Fruit fly (Drosophila melanogaster) S2 (cell line): ENCODE measurements around the gene nero.

Experiments
- CG8478 ChIP-seq: fragments of >200 bp; optimal IDR thresholded peaks from 2 replicates; lab custom pipeline; 2018
- CTCF ChIP-seq, 2 experiments: fragments of >200 bp; optimal IDR thresholded peaks; 2 replicates each; lab custom pipeline; 2018

- TF ChIP-seq CG8478 (lab: Kevin White, UChicago) = no peak
- no peak for TF ChIP-seq CTCF (optimal IDR thresholded peaks at IDR 0.05; lab: Kevin White, UChicago)
Observed at dm6 chr3R:31738060-31738619, 9.2 kb downstream of the nero start, which contains the start of gene eEF1alpha2.
